Worm (Caenorhabditis elegans) whole organism, young adult: ENCODE measurements around the gene srab-17.

ENCODE experiments used
- B0261.1 ChIP-seq: sonication (generic microtip); optimal IDR thresholded peaks from 2 replicates; lab custom pipeline; 2016; ENCODE audit warnings: mild to moderate bottlenecking, missing genetic modification characterization, moderate library complexity, missing compliant biosample characterization
- F10E7.11 ChIP-seq: sonication (generic microtip); optimal IDR thresholded peaks from 2 replicates; lab custom pipeline; 2017; ENCODE audit warnings: mild to moderate bottlenecking, missing genetic modification characterization, moderate library complexity, missing compliant biosample characterization
- F49E8.2 ChIP-seq: sonication (generic microtip); optimal IDR thresholded peaks from 3 replicates; lab custom pipeline; 2017; ENCODE audit warnings: missing genetic modification characterization, mild to moderate bottlenecking, missing compliant biosample characterization, antibody characterized with exemption, moderate library complexity; ENCODE audit not compliant: insufficient read depth
- K11D2.4 ChIP-seq: fragments of 200-800 bp; sonication (Bioruptor generic); IDR thresholded peaks from 2 replicates; pipeline ENCODE4 v1.3.6; 2022; ENCODE audit warnings: missing genetic modification reagents, missing genetic modification characterization, missing compliant biosample characterization
- akir-1 ChIP-seq: fragments of 200-800 bp; sonication (Bioruptor generic); optimal IDR thresholded peaks from 2 replicates; lab custom pipeline; 2018; ENCODE audit warnings: mild to moderate bottlenecking, missing genetic modification characterization, moderate library complexity, missing compliant biosample characterization
- aptf-3 ChIP-seq: fragments of 200-800 bp; sonication (Bioruptor generic); IDR thresholded peaks from 2 replicates; pipeline ENCODE4 v1.3.6; 2022; ENCODE audit warnings: missing genetic modification characterization, missing compliant biosample characterization
- ceh-100 ChIP-seq: fragments of 200-800 bp; sonication (Bioruptor generic); IDR thresholded peaks from 2 replicates; pipeline ENCODE4 v1.3.6; 2022; ENCODE audit warnings: missing genetic modification reagents, missing genetic modification characterization, missing compliant biosample characterization
- dpl-1 ChIP-seq: fragments of 150-350 bp; optimal IDR thresholded peaks from 2 replicates; lab custom pipeline; 2014; ENCODE audit warnings: missing biosample characterization, missing genetic modification reagents, missing genetic modification characterization
- sdz-38 ChIP-seq: sonication (generic microtip); optimal IDR thresholded peaks from 2 replicates; lab custom pipeline; 2016; ENCODE audit warnings: missing genotype, missing genetic modification characterization, missing compliant biosample characterization
- snpc-4 ChIP-seq, 5 experiments: fragments of 150-350 bp in 1 of 5; sonication (generic microtip) in 4 of 5; optimal IDR thresholded peaks; 2 replicates each; lab custom pipeline; 2014 to 2018; ENCODE audit warnings: missing genetic modification characterization in 5 of 5, missing biosample characterization in 3 of 5, antibody characterized with exemption in 2 of 5, mild to moderate bottlenecking in 2 of 5, missing compliant biosample characterization in 2 of 5, missing genotype in 2 of 5, moderate library complexity in 2 of 5, missing genetic modification reagents in 1 of 5
- zim-3 ChIP-seq: sonication (generic microtip); optimal IDR thresholded peaks from 2 replicates; lab custom pipeline; 2017; ENCODE audit warnings: mild to moderate bottlenecking, missing genetic modification characterization, moderate library complexity, missing compliant biosample characterization
- ztf-22 ChIP-seq: fragments of 200-800 bp; sonication (Bioruptor generic); optimal IDR thresholded peaks from 2 replicates; lab custom pipeline; 2018; ENCODE audit warnings: mild to moderate bottlenecking, missing genetic modification characterization, moderate library complexity, missing compliant biosample characterization
- ztf-3 ChIP-seq: fragments of 200-800 bp; sonication (Bioruptor generic); optimal IDR thresholded peaks from 2 replicates; lab custom pipeline; 2018; ENCODE audit warnings: mild to moderate bottlenecking, missing genetic modification characterization, missing compliant biosample characterization

ce11 chrV:9843376-9843916, 24.8 kb downstream of the srab-17 start, which contains the start of gene sru-8:
- TF ChIP-seq F10E7.11 (tag; lab: Kevin White, UChicago), result no peak
- TF ChIP-seq dpl-1 (GFP tag; lab: Kevin White, UChicago), result no peak
- TF ChIP-seq sdz-38 (tag; lab: Kevin White, UChicago), result no peak
- TF ChIP-seq snpc-4 (GFP tag; optimal IDR thresholded peaks at IDR 0.05; lab: Kevin White, UChicago), result no peak
- no peak for TF ChIP-seq snpc-4 (tag; optimal IDR thresholded peaks at IDR 0.05; lab: Kevin White, UChicago)
- TF ChIP-seq ztf-3 (GFP tag; lab: Kevin White, UChicago), result no peak
- no peak for TF ChIP-seq B0261.1 (tag; lab: Kevin White, UChicago)
- TF ChIP-seq akir-1 (GFP tag; lab: Kevin White, UChicago), result no peak
- TF ChIP-seq zim-3 (tag; lab: Kevin White, UChicago), result no peak
- no peak for TF ChIP-seq K11D2.4
- TF ChIP-seq ztf-22 (GFP tag; lab: Kevin White, UChicago), result no peak
- no peak for TF ChIP-seq F49E8.2
- TF ChIP-seq ceh-100, result no peak
- no peak for TF ChIP-seq aptf-3 (GFP tag; lab: Robert Waterston, UW)
